Worm (Caenorhabditis elegans) whole organism, mixed stage, embryonic: Measurements from ENCODE around the gene C03H5.7.
A peak's percentile ranks its signal among the peaks of the same experiment; 100 is the strongest.

ENCODE experiments used
- M03D4.4 ChIP-seq: sonication (generic microtip); optimal IDR thresholded peaks from 2 replicates; lab custom pipeline; 2017; ENCODE audit warnings: mild to moderate bottlenecking, missing genetic modification characterization, missing compliant biosample characterization
- bed-3 ChIP-seq: fragments of 200-800 bp; sonication (Bioruptor generic); optimal IDR thresholded peaks from 3 replicates; lab custom pipeline; 2018; ENCODE audit warnings: mild to moderate bottlenecking, missing genetic modification characterization, moderate library complexity, missing compliant biosample characterization
- blmp-1 ChIP-seq: fragments of 150-350 bp; optimal IDR thresholded peaks from 2 replicates; lab custom pipeline; 2014; ENCODE audit warnings: missing biosample characterization, missing genetic modification characterization
- ceh-39 ChIP-seq: fragments of 150-350 bp; optimal IDR thresholded peaks from 2 replicates; lab custom pipeline; 2014; ENCODE audit warnings: missing biosample characterization, missing genetic modification characterization
- ceh-43 ChIP-seq: fragments of 200-800 bp; sonication (Bioruptor generic); optimal IDR thresholded peaks from 2 replicates; lab custom pipeline; 2018; ENCODE audit warnings: mild to moderate bottlenecking, missing genetic modification characterization, moderate library complexity, missing compliant biosample characterization
- ceh-83 ChIP-seq: fragments of 200-800 bp; sonication (Bioruptor generic); optimal IDR thresholded peaks from 2 replicates; lab custom pipeline; 2018; ENCODE audit warnings: mild to moderate bottlenecking, missing genetic modification characterization, missing compliant biosample characterization
- ces-1 ChIP-seq: fragments of 150-350 bp; optimal IDR thresholded peaks from 2 replicates; lab custom pipeline; 2014; ENCODE audit warnings: missing biosample characterization, missing genetic modification reagents, missing genetic modification characterization
- cnd-1 ChIP-seq: fragments of 200-800 bp; sonication (Bioruptor generic); optimal IDR thresholded peaks from 2 replicates; lab custom pipeline; 2018; ENCODE audit warnings: mild to moderate bottlenecking, missing genetic modification characterization, missing compliant biosample characterization
- drap-1 ChIP-seq: fragments of 200-800 bp; sonication (Bioruptor generic); optimal IDR thresholded peaks from 3 replicates; lab custom pipeline; 2018; ENCODE audit warnings: mild to moderate bottlenecking, missing genetic modification characterization, missing compliant biosample characterization
- elt-1 ChIP-seq: sonication (generic microtip); optimal IDR thresholded peaks from 2 replicates; lab custom pipeline; 2017; ENCODE audit warnings: missing genetic modification characterization, mild to moderate bottlenecking, missing compliant biosample characterization, antibody characterized with exemption, moderate library complexity, borderline replicate concordance; ENCODE audit not compliant: insufficient read depth
- flh-1 ChIP-seq: fragments of 200-800 bp; sonication (Bioruptor generic); optimal IDR thresholded peaks from 2 replicates; lab custom pipeline; 2018; ENCODE audit warnings: mild to moderate bottlenecking, missing genetic modification characterization, moderate library complexity, missing compliant biosample characterization
- ham-2 ChIP-seq: fragments of 200-800 bp; sonication (Bioruptor generic); optimal IDR thresholded peaks from 2 replicates; lab custom pipeline; 2018; ENCODE audit warnings: mild to moderate bottlenecking, missing genetic modification characterization, missing compliant biosample characterization
- hlh-1 ChIP-seq: fragments of 150-350 bp; optimal IDR thresholded peaks from 2 replicates; lab custom pipeline; 2014; ENCODE audit warnings: missing biosample characterization, missing genetic modification reagents, missing genetic modification characterization
- lin-13 ChIP-seq: fragments of 150-350 bp; optimal IDR thresholded peaks from 2 replicates; lab custom pipeline; 2014; ENCODE audit warnings: missing biosample characterization, missing genetic modification characterization
- lin-32 ChIP-seq: fragments of 200-800 bp; sonication (Bioruptor generic); optimal IDR thresholded peaks from 2 replicates; lab custom pipeline; 2018; ENCODE audit warnings: mild to moderate bottlenecking, missing genetic modification characterization, missing compliant biosample characterization
- lsy-2 ChIP-seq: fragments of 150-350 bp; optimal IDR thresholded peaks from 2 replicates; lab custom pipeline; 2014; ENCODE audit warnings: missing biosample characterization, missing genetic modification characterization
- mab-5 ChIP-seq: fragments of 150-350 bp; optimal IDR thresholded peaks from 2 replicates; lab custom pipeline; 2014; ENCODE audit warnings: missing biosample characterization, missing genetic modification characterization
- mep-1 ChIP-seq: fragments of 150-350 bp; optimal IDR thresholded peaks from 2 replicates; lab custom pipeline; 2017; ENCODE audit warnings: missing biosample characterization, missing genetic modification reagents, missing genetic modification characterization, inconsistent platforms
- mls-2 ChIP-seq: sonication (generic microtip); optimal IDR thresholded peaks from 2 replicates; lab custom pipeline; 2016; ENCODE audit warnings: mild to moderate bottlenecking, missing genetic modification characterization, moderate library complexity, missing compliant biosample characterization
- nhr-12 ChIP-seq: fragments of 150-350 bp; optimal IDR thresholded peaks from 2 replicates; lab custom pipeline; 2014; ENCODE audit warnings: missing biosample characterization, missing genetic modification characterization
- nhr-237 ChIP-seq: fragments of 150-350 bp; optimal IDR thresholded peaks from 2 replicates; lab custom pipeline; 2014; ENCODE audit warnings: missing biosample characterization, missing genetic modification characterization
- nhr-28 ChIP-seq: fragments of 150-350 bp; optimal IDR thresholded peaks from 2 replicates; lab custom pipeline; 2014; ENCODE audit warnings: missing biosample characterization, missing genetic modification characterization
- nhr-76 ChIP-seq: sonication (generic microtip); optimal IDR thresholded peaks from 2 replicates; lab custom pipeline; 2017; ENCODE audit warnings: missing biosample characterization, missing genetic modification characterization
- pha-4 ChIP-seq: fragments of 150-350 bp; optimal IDR thresholded peaks from 2 replicates; lab custom pipeline; 2018; ENCODE audit warnings: missing biosample characterization, missing genetic modification reagents, missing genetic modification characterization
- sem-2 ChIP-seq: fragments of 200-800 bp; sonication (Bioruptor generic); optimal IDR thresholded peaks from 2 replicates; lab custom pipeline; 2018; ENCODE audit warnings: mild to moderate bottlenecking, missing genetic modification characterization, missing compliant biosample characterization
- snpc-4 ChIP-seq: fragments of 150-350 bp; optimal IDR thresholded peaks from 2 replicates; lab custom pipeline; 2014; ENCODE audit warnings: missing biosample characterization, missing genetic modification characterization
- sptf-1 ChIP-seq: sonication (generic microtip); optimal IDR thresholded peaks from 2 replicates; lab custom pipeline; 2017; ENCODE audit warnings: mild to moderate bottlenecking, missing genetic modification characterization, moderate library complexity, missing compliant biosample characterization
- tbx-8 ChIP-seq: fragments of 200-800 bp; sonication (Bioruptor generic); optimal IDR thresholded peaks from 2 replicates; lab custom pipeline; 2018; ENCODE audit warnings: mild to moderate bottlenecking, missing genetic modification characterization, moderate library complexity, missing compliant biosample characterization
- unc-120 ChIP-seq: sonication (generic microtip); optimal IDR thresholded peaks from 2 replicates; lab custom pipeline; 2017; ENCODE audit warnings: missing genetic modification characterization, missing compliant biosample characterization; ENCODE audit not compliant: poor library complexity, severe bottlenecking
- unc-62 ChIP-seq: fragments of 150-350 bp; optimal IDR thresholded peaks from 2 replicates; lab custom pipeline; 2014; ENCODE audit warnings: missing biosample characterization, missing genetic modification reagents, missing genetic modification characterization
- zip-8 ChIP-seq: fragments of 150-350 bp; optimal IDR thresholded peaks from 2 replicates; lab custom pipeline; 2014; ENCODE audit warnings: missing biosample characterization, missing genetic modification characterization

The C03H5.7 gene

ce11 chrII:388533-388932 lies 8.5 kb downstream of the C03H5.7 start, which contains the start of gene nstp-4:
TSS of gene nstp-4 (plus strand) at chrII:388833.
- TF ChIP-seq drap-1 (GFP tag; lab: Kevin White, UChicago): no peak
- TF ChIP-seq lin-32: no peak
- no peak for TF ChIP-seq zip-8 (tag; lab: Kevin White, UChicago)
- no peak for TF ChIP-seq ceh-39
- no peak for TF ChIP-seq lin-13 (tag; lab: Kevin White, UChicago)
- no peak for TF ChIP-seq nhr-237 (tag; lab: Kevin White, UChicago)
- TF ChIP-seq ceh-43: no peak
- TF ChIP-seq flh-1 (GFP tag; lab: Kevin White, UChicago): no peak
- no peak for TF ChIP-seq mls-2 (tag; lab: Kevin White, UChicago)
- no peak for TF ChIP-seq nhr-76 (tag; lab: Kevin White, UChicago)
- TF ChIP-seq elt-1 (tag; lab: Kevin White, UChicago): no peak
- TF ChIP-seq sptf-1 (tag; lab: Kevin White, UChicago): no peak
- TF ChIP-seq unc-62 (GFP tag; lab: Kevin White, UChicago): no peak
- TF ChIP-seq bed-3 (GFP tag; lab: Kevin White, UChicago): no peak
- TF ChIP-seq ham-2 (GFP tag; lab: Kevin White, UChicago): no peak
- TF ChIP-seq blmp-1: no peak
- TF ChIP-seq nhr-28: no peak
- TF ChIP-seq, all 35 proteins: peak for 0

ce11 chrII:399321-399720 lies 19.3 kb downstream of the C03H5.7 start, which contains the start of gene C03H5.6:
TSS of gene C03H5.6 (minus strand) at chrII:399421.
- TF ChIP-seq blmp-1 (no peak), snpc-4 (tag; lab: Kevin White, UChicago) (no peak), cnd-1 (tag; lab: Kevin White, UChicago) (no peak), tbx-8 (GFP tag; lab: Kevin White, UChicago) (no peak), ces-1 (GFP tag; lab: Kevin White, UChicago) (no peak), mab-5 (no peak)

- TF ChIP-seq ham-2 (GFP tag; lab: Kevin White, UChicago): no peak
- peak; percentile 51 for TF ChIP-seq ces-1 (GFP tag; lab: Kevin White, UChicago)
- TF ChIP-seq mab-5: no peak
- TF ChIP-seq sem-2 (GFP tag; lab: Kevin White, UChicago): no peak
Measured at ce11 chrII:400167-400566, 20.1 kb downstream of the C03H5.7 start.

- TF ChIP-seq ces-1 (GFP tag; lab: Kevin White, UChicago): peak; percentile 43
- no peak for TF ChIP-seq mep-1
Measured at ce11 chrII:401211-401610, 21.2 kb downstream of the C03H5.7 start.

- TF ChIP-seq tbx-8 (GFP tag; lab: Kevin White, UChicago): no peak
- TF ChIP-seq unc-120 (tag; lab: Kevin White, UChicago): no peak
- no peak for TF ChIP-seq ces-1 (GFP tag; lab: Kevin White, UChicago)
- TF ChIP-seq nhr-28: no peak
- no peak for TF ChIP-seq M03D4.4
- no peak for TF ChIP-seq blmp-1
- no peak for TF ChIP-seq nhr-237 (tag; lab: Kevin White, UChicago)
- no peak for TF ChIP-seq pha-4 (tag; lab: Kevin White, UChicago)
- TF ChIP-seq drap-1 (GFP tag; lab: Kevin White, UChicago): no peak
- no peak for TF ChIP-seq lin-32
Measured at ce11 chrII:402435-402834, 22.4 kb downstream of the C03H5.7 start, which contains the start of gene clec-10. TSS of gene clec-10 (plus strand) at chrII:402678.

ce11 chrII:410832-411231 lies 30.8 kb downstream of the C03H5.7 start, which contains the start of the genes dnsn-1 and C24H12.4:
TSS of gene dnsn-1 (minus strand) at chrII:410932.
TSS of gene C24H12.4 (plus strand) at chrII:411222.
- TF ChIP-seq ceh-39 (peak; percentile 44), unc-120 (tag; lab: Kevin White, UChicago) (no peak), ceh-83 (GFP tag; lab: Kevin White, UChicago) (no peak), snpc-4 (tag; lab: Kevin White, UChicago) (no peak), nhr-12 (tag; lab: Kevin White, UChicago) (no peak), lsy-2 (tag; lab: Kevin White, UChicago) (peak; percentile 81), ces-1 (GFP tag; lab: Kevin White, UChicago) (peak; percentile 73), sem-2 (GFP tag; lab: Kevin White, UChicago) (no peak), M03D4.4 (peak; percentile 47), nhr-237 (tag; lab: Kevin White, UChicago) (peak; percentile 67), lin-13 (tag; lab: Kevin White, UChicago) (peak; percentile 84), bed-3 (GFP tag; lab: Kevin White, UChicago) (no peak), mep-1 (peak; percentile 96), ham-2 (GFP tag; lab: Kevin White, UChicago) (no peak), hlh-1 (peak; percentile 15), pha-4 (tag; lab: Kevin White, UChicago) (peak; percentile 72), elt-1 (tag; lab: Kevin White, UChicago) (no peak), cnd-1 (tag; lab: Kevin White, UChicago) (no peak), sptf-1 (tag; lab: Kevin White, UChicago) (peak; percentile 62)
- TF ChIP-seq, all 35 proteins: peak for 10
